Worm (Caenorhabditis elegans): ENCODE measurements around the gene msrp-7.

Gene msrp-7

DNA sequence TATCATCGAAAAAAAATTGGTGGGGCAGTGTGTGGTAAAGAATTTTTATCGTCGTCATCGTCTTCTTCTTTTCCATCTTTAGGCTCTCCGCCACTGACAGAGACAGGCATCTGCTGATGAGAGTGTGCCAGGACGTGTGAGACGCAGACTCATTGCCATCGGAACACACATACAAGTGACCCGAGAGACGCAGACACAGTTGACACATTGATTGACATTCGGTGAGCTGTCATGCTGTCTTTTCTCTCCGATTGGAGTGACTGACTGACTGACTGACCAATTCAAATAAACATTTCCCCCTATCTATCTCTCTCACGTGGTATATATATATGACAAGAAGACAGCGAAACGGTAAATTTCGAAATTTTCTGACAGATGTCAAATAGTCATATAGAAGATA is 40.3 kb downstream of the msrp-7 start (continued):
- TF ChIP-seq dve-1 (tag; optimal IDR thresholded peaks at IDR 0.05; ENCODE audit: insufficient read depth) (peak; percentile 86), vab-7 (GFP tag; IDR thresholded peaks at IDR 0.05) (no peak), mxl-3 (GFP tag; optimal IDR thresholded peaks at IDR 0.05) (peak; percentile 91), lin-15B (tag; optimal IDR thresholded peaks at IDR 0.05) (no peak), nhr-111 (GFP tag; optimal IDR thresholded peaks at IDR 0.05) (no peak), nhr-10 (tag; optimal IDR thresholded peaks at IDR 0.05) (peak; percentile 40), lin-1 (GFP tag; IDR thresholded peaks at IDR 0.05) (peak; percentile 61), tag-97 (GFP tag; IDR thresholded peaks at IDR 0.05) (no peak), egl-27 (tag; optimal IDR thresholded peaks at IDR 0.05) (no peak), unc-130 (GFP tag; optimal IDR thresholded peaks at IDR 0.05) (no peak), spr-3 (GFP tag; optimal IDR thresholded peaks at IDR 0.05) (no peak), F37D6.2 (tag; optimal IDR thresholded peaks at IDR 0.05) (no peak), hmg-1.1 (GFP tag; IDR thresholded peaks at IDR 0.05) (peak; percentile 67; the same call in 1 of the 2 replicates), zfp-3 (GFP tag; conservative IDR thresholded peaks at IDR 0.05) (peak; percentile 62; the same call in 1 of the 2 replicates), zfp-2 (tag; optimal IDR thresholded peaks at IDR 0.05) (peak; percentile 7), T20F7.1 (GFP tag; optimal IDR thresholded peaks at IDR 0.05) (peak; percentile 83), ceh-44 (GFP tag; IDR thresholded peaks at IDR 0.05) (no peak), ceh-62 (tag; optimal IDR thresholded peaks at IDR 0.05) (no peak), daf-8 (GFP tag; IDR thresholded peaks at IDR 0.05) (no peak), dmd-9 (GFP tag; IDR thresholded peaks at IDR 0.05) (no peak), pha-4 (GFP tag; IDR thresholded peaks at IDR 0.05) (peak; percentile 65), pha-4 (tag; optimal IDR thresholded peaks at IDR 0.05) (peak; percentile 29), egl-43 (GFP tag; IDR thresholded peaks at IDR 0.05) (no peak; the same call in 1 of the 2 replicates), tra-1 (GFP tag; IDR thresholded peaks at IDR 0.05) (peak; percentile 98), ceh-82 (tag; optimal IDR thresholded peaks at IDR 0.05) (no peak), Y5F2A.4 (GFP tag; optimal IDR thresholded peaks at IDR 0.05) (no peak), hlh-30 (tag; optimal IDR thresholded peaks at IDR 0.05; ENCODE audit: insufficient read depth) (peak; percentile 94)

ce11 chrII:10852880-10853279 is 42.1 kb downstream of the msrp-7 start:
- no peak for TF ChIP-seq daf-8 (GFP tag; IDR thresholded peaks at IDR 0.05)
- TF ChIP-seq lsy-2 (tag; optimal IDR thresholded peaks at IDR 0.05), result peak in 1 of 2 experiments; percentile 5

- TF ChIP-seq madf-9 (GFP tag; conservative IDR thresholded peaks at IDR 0.05), result no peak
- peak; percentile 10 for TF ChIP-seq dve-1 (tag; optimal IDR thresholded peaks at IDR 0.05; ENCODE audit: insufficient read depth)
- TF ChIP-seq ZK337.2 (GFP tag; IDR thresholded peaks at IDR 0.05), result no peak
- no peak for TF ChIP-seq cey-2 (tag; optimal IDR thresholded peaks at IDR 0.05; ENCODE audit: borderline replicate concordance, insufficient read depth)
- no peak for TF ChIP-seq daf-16 (GFP tag; optimal IDR thresholded peaks at IDR 0.05)
- TF ChIP-seq daf-16 (tag; optimal IDR thresholded peaks at IDR 0.05), result peak; percentile 1
- no peak for TF ChIP-seq Y48G9A.11 (GFP tag; IDR thresholded peaks at IDR 0.05)
- TF ChIP-seq hlh-11 (tag; optimal IDR thresholded peaks at IDR 0.05), result no peak
- TF ChIP-seq daf-19 (GFP tag; conservative IDR thresholded peaks at IDR 0.05), result no peak
These were observed 46.3 kb downstream of the msrp-7 start, which contains the start of gene M106.7 for ce11 chrII:10857077-10857476. Gene M106.7, minus strand, starts transcription at chrII:10857177.

ce11 chrII:10859359-10859758 is 48.6 kb downstream of the msrp-7 start:
- TF ChIP-seq nhr-28 (tag; optimal IDR thresholded peaks at IDR 0.05) (peak; percentile 58), lin-13 (GFP tag; optimal IDR thresholded peaks at IDR 0.05) (no peak), dmd-6 (GFP tag; IDR thresholded peaks at IDR 0.05) (peak; percentile 61)

Data from whole organism, L4 larva.